Fruit fly (Drosophila melanogaster) whole organism, embryonic: ENCODE results near the gene ana1.

Experiments
- Adf1 ChIP-seq: fragments of 200-800 bp; sonication (Bioruptor generic); IDR thresholded peaks from 2 replicates; pipeline ENCODE4 v1.3.6; 2022; ENCODE audit warnings: missing biosample characterization, missing genetic modification characterization
- Aef1 ChIP-seq: fragments of 200-800 bp; sonication (Bioruptor generic); IDR thresholded peaks from 3 replicates; pipeline ENCODE4 v1.3.6; 2022; ENCODE audit warnings: missing biosample characterization, missing genetic modification characterization
- CG10209 ChIP-seq: fragments of 200-800 bp; sonication (Bioruptor generic); optimal IDR thresholded peaks from 3 replicates; lab custom pipeline; 2017; ENCODE audit warnings: missing biosample characterization, mild to moderate bottlenecking, missing genetic modification characterization, missing genetic modification reagents
- CG10267 ChIP-seq: fragments of 200-800 bp; sonication (Bioruptor generic); optimal IDR thresholded peaks from 2 replicates; lab custom pipeline; 2018; ENCODE audit warnings: missing biosample characterization, mild to moderate bottlenecking, missing genetic modification characterization, moderate library complexity
- CG10274 ChIP-seq: fragments of 200-800 bp; sonication (Bioruptor generic); optimal IDR thresholded peaks from 3 replicates; lab custom pipeline; 2017; ENCODE audit warnings: missing biosample characterization, mild to moderate bottlenecking, missing genetic modification characterization
- CG10366 ChIP-seq: fragments of 200-800 bp; sonication (Bioruptor generic); IDR thresholded peaks from 2 replicates; pipeline ENCODE4 v1.3.6; 2022; ENCODE audit warnings: missing biosample characterization, missing genetic modification characterization
- CG10431 ChIP-seq: fragments of 200-800 bp; sonication (Bioruptor generic); optimal IDR thresholded peaks from 3 replicates; lab custom pipeline; 2018; ENCODE audit warnings: missing biosample characterization, mild to moderate bottlenecking, missing genetic modification characterization
- CG11093 ChIP-seq: fragments of 200-800 bp; sonication (Bioruptor generic); IDR thresholded peaks from 3 replicates; pipeline ENCODE4 v1.3.6; 2022; ENCODE audit warnings: missing biosample characterization, missing genetic modification characterization
- CG1602 ChIP-seq: fragments of 200-800 bp; sonication (Bioruptor generic); optimal IDR thresholded peaks from 3 replicates; lab custom pipeline; 2016; ENCODE audit warnings: missing biosample characterization, missing genetic modification characterization
- CG2116 ChIP-seq: fragments of 200-800 bp; sonication (Bioruptor generic); optimal IDR thresholded peaks from 3 replicates; lab custom pipeline; 2018; ENCODE audit warnings: missing biosample characterization, mild to moderate bottlenecking, missing genetic modification characterization
- CG2129 ChIP-seq: fragments of 200-800 bp; sonication (Bioruptor generic); IDR thresholded peaks from 2 replicates; pipeline ENCODE4 v1.3.6; 2022; ENCODE audit warnings: missing biosample characterization, missing genetic modification characterization; ENCODE audit not compliant: partially characterized antibody
- CG2678 ChIP-seq: fragments of 200-800 bp; sonication (Bioruptor generic); optimal IDR thresholded peaks from 3 replicates; lab custom pipeline; 2019; ENCODE audit warnings: missing biosample characterization, mild to moderate bottlenecking, missing genetic modification characterization, moderate library complexity
- CG30020 ChIP-seq: fragments of 200-800 bp; optimal IDR thresholded peaks from 2 replicates; lab custom pipeline; 2019; ENCODE audit warnings: missing biosample characterization, mild to moderate bottlenecking, missing genetic modification characterization, moderate library complexity
- CG31224 ChIP-seq: fragments of 200-800 bp; sonication (Bioruptor generic); IDR thresholded peaks from 2 replicates; pipeline ENCODE4 v1.3.6; 2022; ENCODE audit warnings: missing biosample characterization, missing genetic modification characterization
- CG3163 ChIP-seq: fragments of 200-800 bp; sonication (Bioruptor generic); optimal IDR thresholded peaks from 3 replicates; lab custom pipeline; 2016; ENCODE audit warnings: missing biosample characterization, missing genetic modification characterization
- CG32767 ChIP-seq: fragments of 200-800 bp; sonication (Bioruptor generic); IDR thresholded peaks from 2 replicates; pipeline ENCODE4 v1.3.6; 2022; ENCODE audit warnings: missing biosample characterization, missing genetic modification characterization
- CG3281 ChIP-seq: fragments of 200-800 bp; sonication (Bioruptor generic); optimal IDR thresholded peaks from 3 replicates; lab custom pipeline; 2017; ENCODE audit warnings: missing biosample characterization, mild to moderate bottlenecking, missing genetic modification characterization
- CG34224 ChIP-seq: fragments of 200-800 bp; sonication (Bioruptor generic); IDR thresholded peaks from 3 replicates; pipeline ENCODE4 v1.3.6; 2022; ENCODE audit warnings: missing biosample characterization, missing genetic modification characterization; ENCODE audit not compliant: partially characterized antibody
- CG34376 ChIP-seq: fragments of 200-800 bp; sonication (Bioruptor generic); optimal IDR thresholded peaks from 2 replicates; lab custom pipeline; 2018; ENCODE audit warnings: missing biosample characterization, mild to moderate bottlenecking, missing genetic modification characterization
- CG7556 ChIP-seq: fragments of 200-800 bp; sonication (Bioruptor generic); optimal IDR thresholded peaks from 2 replicates; lab custom pipeline; 2017; ENCODE audit warnings: missing biosample characterization, mild to moderate bottlenecking, missing genetic modification characterization
- CG9215 ChIP-seq: fragments of 200-800 bp; sonication (Bioruptor generic); IDR thresholded peaks from 2 replicates; pipeline ENCODE4 v1.3.6; 2022; ENCODE audit warnings: missing biosample characterization, missing genetic modification characterization
- CG9876 ChIP-seq: fragments of 200-800 bp; sonication (Bioruptor generic); optimal IDR thresholded peaks from 2 replicates; lab custom pipeline; 2016; ENCODE audit warnings: missing biosample characterization, missing genetic modification characterization
- Chrac-16 ChIP-seq: fragments of 200-800 bp; sonication (Bioruptor generic); optimal IDR thresholded peaks from 3 replicates; lab custom pipeline; 2016; ENCODE audit warnings: missing biosample characterization, missing genetic modification characterization
- Dip2 ChIP-seq: fragments of 200-800 bp; sonication (Bioruptor generic); IDR thresholded peaks from 2 replicates; pipeline ENCODE4 v1.3.6; 2022; ENCODE audit warnings: missing biosample characterization, missing genetic modification characterization
- Dref ChIP-seq: fragments of 200-800 bp; sonication (Bioruptor generic); IDR thresholded peaks from 2 replicates; pipeline ENCODE4 v1.3.6; 2022; ENCODE audit warnings: missing biosample characterization, missing genetic modification characterization
- HLH4C ChIP-seq: fragments of 200-800 bp; sonication (Bioruptor generic); IDR thresholded peaks from 3 replicates; pipeline ENCODE4 v1.3.6; 2022; ENCODE audit warnings: missing biosample characterization, missing genetic modification characterization; ENCODE audit not compliant: partially characterized antibody
- Hand ChIP-seq: fragments of 200-800 bp; sonication (Bioruptor generic); optimal IDR thresholded peaks from 2 replicates; lab custom pipeline; 2017; ENCODE audit warnings: mild to moderate bottlenecking, missing biosample characterization, missing genetic modification reagents, missing genetic modification characterization
- MBD-R2 ChIP-seq: fragments of 200-800 bp; sonication (Bioruptor generic); IDR thresholded peaks from 2 replicates; pipeline ENCODE4 v1.3.6; 2022; ENCODE audit warnings: missing biosample characterization, missing genetic modification characterization
- Sox100B ChIP-seq: fragments of 200-800 bp; sonication (Bioruptor generic); optimal IDR thresholded peaks from 3 replicates; lab custom pipeline; 2018; ENCODE audit warnings: missing biosample characterization, mild to moderate bottlenecking, missing genetic modification characterization
- bigmax ChIP-seq: fragments of 200-800 bp; sonication (Bioruptor generic); optimal IDR thresholded peaks from 2 replicates; lab custom pipeline; 2018; ENCODE audit warnings: missing biosample characterization, mild to moderate bottlenecking, missing genetic modification characterization
- br ChIP-seq: fragments of >200 bp; optimal IDR thresholded peaks from 2 replicates; lab custom pipeline; 2017
- cas ChIP-seq: fragments of 200-800 bp; sonication (Bioruptor generic); IDR thresholded peaks from 2 replicates; pipeline ENCODE4 v1.3.6; 2022; ENCODE audit warnings: missing biosample characterization, missing genetic modification characterization
- cato ChIP-seq: fragments of 200-800 bp; sonication (Bioruptor generic); optimal IDR thresholded peaks from 2 replicates; lab custom pipeline; 2016; ENCODE audit warnings: missing biosample characterization, missing genetic modification characterization, borderline replicate concordance
- chn ChIP-seq: fragments of 200-800 bp; sonication (Bioruptor generic); optimal IDR thresholded peaks from 2 replicates; lab custom pipeline; 2016; ENCODE audit warnings: missing biosample characterization, missing genetic modification characterization
- crc ChIP-seq: fragments of 200-800 bp; sonication (Bioruptor generic); optimal IDR thresholded peaks from 2 replicates; lab custom pipeline; 2016; ENCODE audit warnings: missing biosample characterization, missing genetic modification characterization
- danr ChIP-seq: fragments of 200-800 bp; sonication (Bioruptor generic); IDR thresholded peaks from 2 replicates; pipeline ENCODE4 v1.3.6; 2022; ENCODE audit warnings: missing biosample characterization, missing genetic modification characterization
- eve ChIP-seq, 2 experiments: fragments of >200 bp; optimal IDR thresholded peaks; 2 replicates each; lab custom pipeline; 2017; ENCODE audit warnings: missing biosample characterization in 2 of 2, missing genetic modification characterization in 2 of 2
- fd102C ChIP-seq: fragments of 200-800 bp; sonication (Bioruptor generic); optimal IDR thresholded peaks from 2 replicates; lab custom pipeline; 2018; ENCODE audit warnings: missing biosample characterization, mild to moderate bottlenecking, missing genetic modification characterization, moderate library complexity
- fu2 ChIP-seq: fragments of 200-800 bp; sonication (Bioruptor generic); optimal IDR thresholded peaks from 2 replicates; lab custom pipeline; 2016; ENCODE audit warnings: missing biosample characterization, missing genetic modification characterization
- gcm ChIP-seq: fragments of 200-800 bp; sonication (Bioruptor generic); optimal IDR thresholded peaks from 2 replicates; lab custom pipeline; 2019; ENCODE audit warnings: missing biosample characterization, mild to moderate bottlenecking, missing genetic modification characterization, moderate library complexity
- gt ChIP-seq: fragments of 200-800 bp; sonication (Bioruptor generic); IDR thresholded peaks from 2 replicates; pipeline ENCODE4 v1.3.6; 2022; ENCODE audit warnings: missing biosample characterization, missing genetic modification characterization
- kah ChIP-seq: fragments of 200-800 bp; sonication (Bioruptor generic); optimal IDR thresholded peaks from 2 replicates; lab custom pipeline; 2018; ENCODE audit warnings: missing biosample characterization, mild to moderate bottlenecking, missing genetic modification characterization
- luna ChIP-seq: fragments of 200-800 bp; sonication (Bioruptor generic); optimal IDR thresholded peaks from 2 replicates; lab custom pipeline; 2016; ENCODE audit warnings: missing biosample characterization, missing genetic modification characterization
- p53 ChIP-seq: fragments of 200-800 bp; sonication (Bioruptor generic); optimal IDR thresholded peaks from 2 replicates; lab custom pipeline; 2016; ENCODE audit warnings: missing biosample characterization, missing genetic modification characterization
- pb ChIP-seq: fragments of 200-800 bp; sonication (Bioruptor generic); optimal IDR thresholded peaks from 3 replicates; lab custom pipeline; 2016; ENCODE audit warnings: missing biosample characterization, missing genetic modification characterization
- rib ChIP-seq: fragments of 200-800 bp; sonication (Bioruptor generic); IDR thresholded peaks from 2 replicates; pipeline ENCODE4 v1.3.6; 2022; ENCODE audit warnings: missing biosample characterization, missing genetic modification characterization
- ro ChIP-seq: fragments of 200-800 bp; sonication (Bioruptor generic); IDR thresholded peaks from 2 replicates; pipeline ENCODE4 v1.3.6; 2022; ENCODE audit warnings: missing biosample characterization, missing genetic modification characterization
- sim ChIP-seq: fragments of 200-800 bp; sonication (Bioruptor generic); IDR thresholded peaks from 2 replicates; pipeline ENCODE4 v1.3.6; 2022; ENCODE audit warnings: missing biosample characterization, missing genetic modification characterization
- sisA ChIP-seq: fragments of 200-800 bp; sonication (Bioruptor generic); IDR thresholded peaks from 2 replicates; pipeline ENCODE4 v1.3.6; 2022; ENCODE audit warnings: missing biosample characterization, missing genetic modification characterization
- sr ChIP-seq: fragments of 200-800 bp; sonication (Bioruptor generic); IDR thresholded peaks from 3 replicates; pipeline ENCODE4 v1.3.6; 2022; ENCODE audit warnings: missing biosample characterization, missing genetic modification characterization
- tll ChIP-seq, 2 experiments: fragments of 200-800 bp in 1 of 2; fragments of >200 bp in 1 of 2; sonication (Bioruptor generic) in 1 of 2; optimal IDR thresholded peaks; 2 replicates each; lab custom pipeline; 2017 to 2019; ENCODE audit warnings: missing biosample characterization in 2 of 2, missing genetic modification characterization in 2 of 2, mild to moderate bottlenecking in 1 of 2, moderate library complexity in 1 of 2
- twi ChIP-seq: fragments of 200-800 bp; optimal IDR thresholded peaks from 2 replicates; lab custom pipeline; 2019; ENCODE audit warnings: missing biosample characterization, mild to moderate bottlenecking, missing genetic modification characterization, moderate library complexity
- wek ChIP-seq: fragments of 200-800 bp; sonication (Bioruptor generic); optimal IDR thresholded peaks from 3 replicates; lab custom pipeline; 2018; ENCODE audit warnings: missing biosample characterization, mild to moderate bottlenecking, missing genetic modification characterization, moderate library complexity

Gene ana1

DNA sequence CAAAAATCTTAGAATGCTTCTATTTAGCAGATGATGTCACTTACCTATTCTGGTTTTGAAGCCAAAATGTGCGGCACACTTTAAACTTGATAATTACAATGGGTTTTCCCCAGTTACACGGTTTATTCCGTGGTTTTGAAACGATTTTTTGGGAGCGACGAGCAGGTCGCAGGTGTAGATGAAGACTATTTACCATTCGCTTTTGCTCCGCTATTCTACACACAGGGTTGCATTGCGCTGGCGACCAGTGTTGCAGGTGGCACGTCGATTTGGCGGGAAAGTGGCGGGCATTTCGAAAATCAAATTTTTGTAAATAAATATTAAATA is 52.3 kb downstream of the ana1 start, which contains the start of gene REPTOR (continued):
- peak; percentile 27 for TF ChIP-seq fd102C
- TF ChIP-seq CG34376 (GFP tag; lab: Kevin White, UChicago), result peak; percentile 76
- TF ChIP-seq wek (GFP tag; lab: Kevin White, UChicago), result peak; percentile 4
- no peak for TF ChIP-seq p53 (GFP tag; lab: Kevin White, UChicago)
- TF ChIP-seq CG10366 (GFP tag; lab: Robert Waterston, UW), result no peak
- TF ChIP-seq crc (GFP tag; lab: Kevin White, UChicago), result no peak
- TF ChIP-seq CG2678 (tag; lab: Kevin White, UChicago), result peak; percentile 44
- no peak for TF ChIP-seq tll (GFP tag; optimal IDR thresholded peaks at IDR 0.05; lab: Kevin White, UChicago)
- no peak for TF ChIP-seq CG2129 (GFP tag; lab: Robert Waterston, UW)
- TF ChIP-seq CG11093 (GFP tag; lab: Robert Waterston, UW), result no peak
- no peak for TF ChIP-seq fu2 (GFP tag; lab: Kevin White, UChicago)
- TF ChIP-seq bigmax (GFP tag; lab: Kevin White, UChicago), result no peak
- no peak for TF ChIP-seq Aef1
- no peak for TF ChIP-seq pb
- TF ChIP-seq CG9876 (GFP tag; lab: Kevin White, UChicago), result no peak
- TF ChIP-seq Dip2 (GFP tag; lab: Robert Waterston, UW), result no peak
- peak; percentile 12 for TF ChIP-seq chn (GFP tag; lab: Kevin White, UChicago)
- TF ChIP-seq CG30020 (tag; lab: Kevin White, UChicago), result peak; percentile 5
- no peak for TF ChIP-seq gt (GFP tag; lab: Robert Waterston, UW)
- peak; percentile 24 for TF ChIP-seq Chrac-16 (GFP tag; lab: Kevin White, UChicago)
- TF ChIP-seq CG10209, result peak; percentile 35
- no peak for TF ChIP-seq CG31224 (GFP tag; lab: Robert Waterston, UW)
- no peak for TF ChIP-seq sim (GFP tag; lab: Robert Waterston, UW)
- no peak for TF ChIP-seq luna (GFP tag; lab: Kevin White, UChicago)
- no peak for TF ChIP-seq MBD-R2 (GFP tag; lab: Robert Waterston, UW)
- TF ChIP-seq CG3281 (GFP tag; lab: Kevin White, UChicago), result peak; percentile 45
- no peak for TF ChIP-seq CG1602 (GFP tag; lab: Kevin White, UChicago)
- TF ChIP-seq kah (GFP tag; lab: Kevin White, UChicago), result peak; percentile 75
- no peak for TF ChIP-seq CG32767 (GFP tag; lab: Robert Waterston, UW)
- no peak for TF ChIP-seq CG10274 (GFP tag; lab: Kevin White, UChicago)
- no peak for TF ChIP-seq sr
- no peak for TF ChIP-seq br (lab: Kevin White, UChicago)
- peak; percentile 59 for TF ChIP-seq CG10431 (GFP tag; lab: Kevin White, UChicago)
- TF ChIP-seq CG2116, result peak; percentile 99
- no peak for TF ChIP-seq twi (tag; lab: Kevin White, UChicago)
- TF ChIP-seq eve (GFP tag; optimal IDR thresholded peaks at IDR 0.05; lab: Kevin White, UChicago), result no peak
- no peak for TF ChIP-seq Hand (GFP tag; lab: Kevin White, UChicago)
- TF ChIP-seq cas (GFP tag; lab: Robert Waterston, UW), result no peak
- no peak for TF ChIP-seq CG9215 (GFP tag; lab: Robert Waterston, UW)
- no peak for TF ChIP-seq Adf1 (GFP tag; lab: Robert Waterston, UW)
- TF ChIP-seq Sox100B (GFP tag; lab: Kevin White, UChicago), result peak; percentile 26
- no peak for TF ChIP-seq cato (GFP tag; lab: Kevin White, UChicago)
- TF ChIP-seq sisA (GFP tag; lab: Robert Waterston, UW), result no peak
- peak; percentile 15 for TF ChIP-seq gcm (GFP tag; lab: Kevin White, UChicago)
- no peak for TF ChIP-seq ro
- TF ChIP-seq CG34224 (GFP tag; lab: Robert Waterston, UW), result no peak
- no peak for TF ChIP-seq Dref (GFP tag; lab: Robert Waterston, UW)
- no peak for TF ChIP-seq CG3163 (GFP tag; lab: Kevin White, UChicago)
- no peak for TF ChIP-seq HLH4C (GFP tag; lab: Robert Waterston, UW)
- no peak for TF ChIP-seq rib (GFP tag; lab: Robert Waterston, UW)
- no peak for TF ChIP-seq danr
- TF ChIP-seq CG10267, result peak; percentile 98
- peak; percentile 35 for TF ChIP-seq CG7556
